Worm (Caenorhabditis elegans) whole organism, young adult: ENCODE results near the gene skr-17.

ENCODE experiments used
- F57A8.1 ChIP-seq: fragments of 200-800 bp; sonication (Bioruptor generic); optimal IDR thresholded peaks from 2 replicates; lab custom pipeline; 2018; ENCODE audit warnings: mild to moderate bottlenecking, missing genetic modification characterization, moderate library complexity, missing compliant biosample characterization
- zfh-2 ChIP-seq: fragments of 200-800 bp; sonication (Bioruptor generic); conservative IDR thresholded peaks from 2 replicates; pipeline ENCODE4 v1.3.6; 2022; ENCODE audit warnings: missing genetic modification reagents, missing genetic modification characterization, missing compliant biosample characterization

DNA sequence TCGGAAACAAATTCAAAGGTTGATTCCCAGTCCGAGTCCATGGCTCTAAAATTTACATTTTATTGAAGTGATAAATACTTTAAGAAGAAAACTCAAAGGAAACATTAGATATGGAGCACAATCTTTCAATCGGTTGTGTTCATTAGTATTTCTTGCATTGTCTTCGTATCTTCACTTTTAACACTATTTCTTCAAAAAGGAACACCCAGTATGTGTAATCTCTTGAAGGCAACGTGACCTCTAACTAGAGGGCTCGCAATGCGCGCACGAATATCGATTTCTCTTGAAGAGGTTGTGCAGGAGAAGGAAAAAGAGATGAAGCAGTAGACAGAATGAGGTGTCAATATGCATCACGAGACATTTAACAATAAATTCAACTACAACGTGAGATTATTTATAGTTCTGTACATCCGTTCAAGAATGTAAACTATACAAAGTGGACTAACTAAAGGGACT, 28.2 kb upstream of the skr-17 start, which contains the start of the genes B0228.6 and B0228.1:
- no peak for TF ChIP-seq F57A8.1 (GFP tag; lab: Kevin White, UChicago)
- no peak for TF ChIP-seq zfh-2 (GFP tag; lab: Robert Waterston, UW)
